Worm (Caenorhabditis elegans) whole organism, L4 larva: ENCODE results near the gene srg-6.

Experiments
- R02D3.7 ChIP-seq: fragments of 150-350 bp; sonication (generic microtip); optimal IDR thresholded peaks from 3 replicates; lab custom pipeline; 2014; ENCODE audit warnings: missing biosample characterization, missing genetic modification characterization
- T20F7.1 ChIP-seq: fragments of 200-800 bp; sonication (Bioruptor generic); optimal IDR thresholded peaks from 2 replicates; lab custom pipeline; 2018; ENCODE audit warnings: mild to moderate bottlenecking, missing genetic modification characterization, missing compliant biosample characterization
- daf-19 ChIP-seq: fragments of 200-800 bp; sonication (Bioruptor generic); conservative IDR thresholded peaks from 2 replicates; pipeline ENCODE4 v1.3.6; 2022; ENCODE audit warnings: missing genetic modification characterization, missing compliant biosample characterization
- fkh-10 ChIP-seq: fragments of 150-350 bp; optimal IDR thresholded peaks from 2 replicates; lab custom pipeline; 2014; ENCODE audit warnings: missing biosample characterization, missing genetic modification reagents, missing genetic modification characterization
- nhr-28 ChIP-seq: fragments of 150-350 bp; optimal IDR thresholded peaks from 2 replicates; lab custom pipeline; 2014; ENCODE audit warnings: missing biosample characterization, missing genetic modification characterization
- nhr-76 ChIP-seq: fragments of 150-350 bp; optimal IDR thresholded peaks from 2 replicates; lab custom pipeline; 2014; ENCODE audit warnings: missing biosample characterization, missing genetic modification characterization
- tra-1 ChIP-seq: fragments of 200-800 bp; sonication (Bioruptor generic); IDR thresholded peaks from 2 replicates; pipeline ENCODE4 v1.3.6; 2022; ENCODE audit warnings: missing genetic modification reagents, missing genetic modification characterization, missing compliant biosample characterization
- ztf-11 ChIP-seq: fragments of 150-350 bp; optimal IDR thresholded peaks from 2 replicates; lab custom pipeline; 2014; ENCODE audit warnings: missing biosample characterization, missing genetic modification characterization

DNA sequence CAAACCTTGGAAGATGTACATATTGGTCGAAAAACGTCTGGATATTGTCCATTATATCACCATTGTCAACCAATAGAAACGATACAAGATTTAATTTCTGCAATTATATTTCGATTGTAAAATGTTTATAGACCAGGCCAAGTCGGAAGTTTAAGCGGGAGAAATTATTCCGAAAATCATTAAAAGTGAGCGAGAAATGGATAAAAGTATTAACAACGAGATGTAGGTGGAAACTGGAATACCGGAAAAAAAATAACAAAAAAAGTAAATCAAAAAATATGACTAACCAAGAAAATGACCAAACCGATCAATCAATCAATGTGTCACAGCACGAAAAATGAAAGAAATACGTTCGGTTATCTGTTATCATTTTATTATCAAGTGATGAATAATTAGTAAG lies 21.4 kb upstream of the srg-6 start, which contains the start of gene F47D12.6:
- TF ChIP-seq nhr-28 (tag; lab: Kevin White, UChicago) (no peak), R02D3.7 (tag; lab: Kevin White, UChicago) (no peak), fkh-10 (GFP tag; lab: Kevin White, UChicago) (no peak), nhr-76 (no peak), T20F7.1 (no peak), ztf-11 (no peak), daf-19 (GFP tag; lab: Robert Waterston, UW) (no peak), tra-1 (GFP tag; lab: Robert Waterston, UW) (no peak)
